Worm (Caenorhabditis elegans) whole organism, mixed stage, embryonic: ENCODE data around the gene clec-117.

Experiments
- ceh-43 ChIP-seq: fragments of 200-800 bp; sonication (Bioruptor generic); optimal IDR thresholded peaks from 2 replicates; lab custom pipeline; 2018; ENCODE audit warnings: mild to moderate bottlenecking, missing genetic modification characterization, moderate library complexity, missing compliant biosample characterization
- lin-13 ChIP-seq: fragments of 150-350 bp; optimal IDR thresholded peaks from 2 replicates; lab custom pipeline; 2014; ENCODE audit warnings: missing biosample characterization, missing genetic modification characterization
- mep-1 ChIP-seq: fragments of 150-350 bp; optimal IDR thresholded peaks from 2 replicates; lab custom pipeline; 2017; ENCODE audit warnings: missing biosample characterization, missing genetic modification reagents, missing genetic modification characterization, inconsistent platforms
- nhr-237 ChIP-seq: fragments of 150-350 bp; optimal IDR thresholded peaks from 2 replicates; lab custom pipeline; 2014; ENCODE audit warnings: missing biosample characterization, missing genetic modification characterization
- nhr-28 ChIP-seq: fragments of 150-350 bp; optimal IDR thresholded peaks from 2 replicates; lab custom pipeline; 2014; ENCODE audit warnings: missing biosample characterization, missing genetic modification characterization
- nhr-76 ChIP-seq: sonication (generic microtip); optimal IDR thresholded peaks from 2 replicates; lab custom pipeline; 2017; ENCODE audit warnings: missing biosample characterization, missing genetic modification characterization
- snpc-4 ChIP-seq: fragments of 150-350 bp; optimal IDR thresholded peaks from 2 replicates; lab custom pipeline; 2014; ENCODE audit warnings: missing biosample characterization, missing genetic modification characterization
- unc-62 ChIP-seq: fragments of 150-350 bp; optimal IDR thresholded peaks from 2 replicates; lab custom pipeline; 2014; ENCODE audit warnings: missing biosample characterization, missing genetic modification reagents, missing genetic modification characterization
- zip-8 ChIP-seq: fragments of 150-350 bp; optimal IDR thresholded peaks from 2 replicates; lab custom pipeline; 2014; ENCODE audit warnings: missing biosample characterization, missing genetic modification characterization
- ztf-11 ChIP-seq: fragments of 150-350 bp; optimal IDR thresholded peaks from 2 replicates; lab custom pipeline; 2014; ENCODE audit warnings: missing biosample characterization, missing genetic modification characterization

DNA sequence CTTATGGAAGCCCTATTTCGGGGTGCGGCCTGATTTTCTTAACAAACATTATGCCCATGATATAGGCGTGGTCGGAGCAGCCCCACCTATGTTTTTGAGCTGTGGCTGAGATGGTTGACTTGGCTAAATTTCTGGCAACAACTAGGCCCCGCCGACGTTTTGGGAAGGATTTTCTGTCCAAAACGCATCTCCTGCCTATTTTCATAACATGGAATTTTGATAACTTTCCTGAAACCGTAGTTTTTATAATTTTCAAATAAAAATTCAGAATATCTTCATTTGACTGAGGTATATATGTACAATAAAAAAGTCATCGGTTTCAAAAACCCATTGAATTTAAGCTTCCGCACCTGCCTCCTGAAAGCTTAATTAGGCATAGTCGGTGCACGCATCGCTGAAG, 24.4 kb upstream of the clec-117 start:
- no peak for TF ChIP-seq snpc-4
- no peak for TF ChIP-seq ztf-11 (tag; lab: Kevin White, UChicago)
- TF ChIP-seq lin-13 (tag; lab: Kevin White, UChicago), result no peak
- TF ChIP-seq ceh-43, result no peak
- TF ChIP-seq nhr-237, result no peak
- no peak for TF ChIP-seq zip-8 (tag; lab: Kevin White, UChicago)
- no peak for TF ChIP-seq mep-1 (tag; lab: Kevin White, UChicago)
- TF ChIP-seq nhr-28 (tag; lab: Kevin White, UChicago), result no peak
- TF ChIP-seq nhr-76 (tag; lab: Kevin White, UChicago), result no peak
- no peak for TF ChIP-seq unc-62
